Worm (Caenorhabditis elegans) whole organism, young adult: Measurements from ENCODE around the gene flh-2.

Experiments used
- B0019.2 ChIP-seq: fragments of 200-800 bp; sonication (Bioruptor generic); conservative IDR thresholded peaks from 2 replicates; pipeline ENCODE4 v1.3.6; 2022; ENCODE audit warnings: missing genetic modification reagents, missing genetic modification characterization, missing compliant biosample characterization
- B0035.1 ChIP-seq: sonication (generic microtip); optimal IDR thresholded peaks from 2 replicates; lab custom pipeline; 2016; ENCODE audit warnings: missing genetic modification characterization, mild to moderate bottlenecking, missing compliant biosample characterization, missing genotype, missing genetic modification reagents
- B0336.3 ChIP-seq: fragments of 200-800 bp; sonication (Bioruptor generic); IDR thresholded peaks from 2 replicates; pipeline ENCODE4 v1.3.6; 2022; ENCODE audit warnings: missing genetic modification characterization, missing compliant biosample characterization
- D2030.7 ChIP-seq: fragments of 200-800 bp; sonication (Bioruptor generic); IDR thresholded peaks from 2 replicates; pipeline ENCODE4 v1.3.6; 2022; ENCODE audit warnings: missing genetic modification reagents, missing genetic modification characterization, missing compliant biosample characterization
- F33H1.4 ChIP-seq: fragments of 200-800 bp; sonication (Bioruptor generic); IDR thresholded peaks from 2 replicates; pipeline ENCODE4 v1.3.6; 2022; ENCODE audit warnings: missing genetic modification reagents, missing genetic modification characterization, missing compliant biosample characterization
- T26A5.8 ChIP-seq: sonication (generic microtip); optimal IDR thresholded peaks from 2 replicates; lab custom pipeline; 2016; ENCODE audit warnings: missing genetic modification characterization, missing compliant biosample characterization
- ZK185.1 ChIP-seq: sonication (generic microtip); optimal IDR thresholded peaks from 2 replicates; lab custom pipeline; 2016; ENCODE audit warnings: mild to moderate bottlenecking, missing genetic modification characterization, missing compliant biosample characterization; ENCODE audit not compliant: poor library complexity, severe bottlenecking
- aptf-2 ChIP-seq: fragments of 200-800 bp; sonication (Bioruptor generic); conservative IDR thresholded peaks from 2 replicates; pipeline ENCODE4 v1.3.6; 2022; ENCODE audit warnings: missing genetic modification reagents, missing genetic modification characterization, missing compliant biosample characterization
- atf-7 ChIP-seq: sonication (generic microtip); optimal IDR thresholded peaks from 2 replicates; lab custom pipeline; 2017; ENCODE audit warnings: mild to moderate bottlenecking, missing genetic modification characterization, missing compliant biosample characterization
- attf-3 ChIP-seq: fragments of 200-800 bp; sonication (Bioruptor generic); conservative IDR thresholded peaks from 2 replicates; pipeline ENCODE4 v1.3.6; 2022; ENCODE audit warnings: missing genetic modification reagents, missing genetic modification characterization, missing compliant biosample characterization
- attf-5 ChIP-seq: fragments of 200-800 bp; sonication (Bioruptor generic); optimal IDR thresholded peaks from 2 replicates; lab custom pipeline; 2018; ENCODE audit warnings: mild to moderate bottlenecking, missing genetic modification characterization, missing compliant biosample characterization
- bed-2 ChIP-seq: fragments of 200-800 bp; sonication (Bioruptor generic); IDR thresholded peaks from 2 replicates; pipeline ENCODE4 v1.3.6; 2022; ENCODE audit warnings: missing genetic modification reagents, missing genetic modification characterization, missing compliant biosample characterization
- ceh-27 ChIP-seq: fragments of 200-800 bp; sonication (Bioruptor generic); optimal IDR thresholded peaks from 2 replicates; lab custom pipeline; 2018; ENCODE audit warnings: mild to moderate bottlenecking, missing genetic modification characterization, moderate library complexity, missing compliant biosample characterization
- dox-1 ChIP-seq: fragments of 200-800 bp; sonication (Bioruptor generic); IDR thresholded peaks from 2 replicates; pipeline ENCODE4 v1.3.6; 2022; ENCODE audit warnings: missing genetic modification reagents, missing genetic modification characterization, missing compliant biosample characterization
- ets-4 ChIP-seq: fragments of 200-800 bp; sonication (Bioruptor generic); optimal IDR thresholded peaks from 2 replicates; lab custom pipeline; 2018; ENCODE audit warnings: mild to moderate bottlenecking, missing genetic modification characterization, missing compliant biosample characterization
- fkh-3 ChIP-seq: sonication (generic microtip); optimal IDR thresholded peaks from 2 replicates; lab custom pipeline; 2016; ENCODE audit warnings: mild to moderate bottlenecking, missing genetic modification characterization, missing compliant biosample characterization
- him-1 ChIP-seq: sonication (generic microtip); optimal IDR thresholded peaks from 2 replicates; lab custom pipeline; 2016; ENCODE audit warnings: missing genotype, missing genetic modification reagents, missing genetic modification characterization, missing compliant biosample characterization
- hsf-1 ChIP-seq: fragments of 200-800 bp; sonication (Bioruptor generic); IDR thresholded peaks from 2 replicates; pipeline ENCODE4 v1.3.6; 2022; ENCODE audit warnings: missing genetic modification reagents, missing genetic modification characterization, missing compliant biosample characterization
- lin-26 ChIP-seq: fragments of 200-800 bp; sonication (Bioruptor generic); IDR thresholded peaks from 2 replicates; pipeline ENCODE4 v1.3.6; 2022; ENCODE audit warnings: missing genetic modification reagents, missing genetic modification characterization, missing compliant biosample characterization
- lsl-1 ChIP-seq: fragments of 200-800 bp; sonication (Bioruptor generic); optimal IDR thresholded peaks from 2 replicates; lab custom pipeline; 2018; ENCODE audit warnings: mild to moderate bottlenecking, missing genetic modification characterization, moderate library complexity, missing compliant biosample characterization
- madf-6 ChIP-seq: fragments of 200-800 bp; sonication (Bioruptor generic); IDR thresholded peaks from 2 replicates; pipeline ENCODE4 v1.3.6; 2022; ENCODE audit warnings: missing genetic modification reagents, missing genetic modification characterization, missing compliant biosample characterization
- madf-8 ChIP-seq: fragments of 200-800 bp; sonication (Bioruptor generic); conservative IDR thresholded peaks from 2 replicates; pipeline ENCODE4 v1.3.6; 2022; ENCODE audit warnings: missing genetic modification reagents, missing genetic modification characterization, missing compliant biosample characterization
- mcd-1 ChIP-seq: fragments of 200-800 bp; sonication (Bioruptor generic); IDR thresholded peaks from 2 replicates; pipeline ENCODE4 v1.3.6; 2022; ENCODE audit warnings: missing genetic modification reagents, missing genetic modification characterization, missing compliant biosample characterization
- nfya-2 ChIP-seq: fragments of 200-800 bp; sonication (Bioruptor generic); IDR thresholded peaks from 2 replicates; pipeline ENCODE4 v1.3.6; 2022; ENCODE audit warnings: missing genetic modification reagents, missing genetic modification characterization, missing compliant biosample characterization
- nfyb-1 ChIP-seq: fragments of 200-800 bp; sonication (Bioruptor generic); IDR thresholded peaks from 2 replicates; pipeline ENCODE4 v1.3.6; 2022; ENCODE audit warnings: missing genetic modification reagents, missing genetic modification characterization, missing compliant biosample characterization
- nhr-80 ChIP-seq: sonication (generic microtip); optimal IDR thresholded peaks from 2 replicates; lab custom pipeline; 2016; ENCODE audit warnings: missing genetic modification characterization, missing compliant biosample characterization
- rec-8 ChIP-seq, 2 experiments: sonication (generic microtip); optimal IDR thresholded peaks; 2 replicates each; lab custom pipeline; 2016; ENCODE audit warnings: mild to moderate bottlenecking in 2 of 2, missing genetic modification characterization in 2 of 2, missing genetic modification reagents in 2 of 2, missing genotype in 2 of 2, missing biosample characterization in 1 of 2, missing compliant biosample characterization in 1 of 2, moderate library complexity in 1 of 2
- snpc-1.1 ChIP-seq: sonication (generic microtip); optimal IDR thresholded peaks from 2 replicates; lab custom pipeline; 2017; ENCODE audit warnings: missing genetic modification characterization, mild to moderate bottlenecking, missing compliant biosample characterization, antibody characterized with exemption, moderate library complexity, missing genotype, missing genetic modification reagents; ENCODE audit not compliant: insufficient read depth
- snpc-3.4 ChIP-seq: sonication (generic microtip); optimal IDR thresholded peaks from 2 replicates; lab custom pipeline; 2017; ENCODE audit warnings: missing genetic modification characterization, mild to moderate bottlenecking, missing compliant biosample characterization, antibody characterized with exemption, moderate library complexity, missing genotype, missing genetic modification reagents
- somi-1 ChIP-seq: fragments of 200-800 bp; sonication (Bioruptor generic); optimal IDR thresholded peaks from 2 replicates; lab custom pipeline; 2018; ENCODE audit warnings: mild to moderate bottlenecking, missing genetic modification characterization, missing compliant biosample characterization
- sptf-2 ChIP-seq: fragments of 200-800 bp; sonication (Bioruptor generic); optimal IDR thresholded peaks from 2 replicates; lab custom pipeline; 2018; ENCODE audit warnings: mild to moderate bottlenecking, missing genetic modification characterization, missing compliant biosample characterization
- unc-130 ChIP-seq: sonication (generic microtip); optimal IDR thresholded peaks from 2 replicates; lab custom pipeline; 2016; ENCODE audit warnings: missing genetic modification reagents, missing genetic modification characterization, missing compliant biosample characterization
- zim-3 ChIP-seq: sonication (generic microtip); optimal IDR thresholded peaks from 2 replicates; lab custom pipeline; 2017; ENCODE audit warnings: mild to moderate bottlenecking, missing genetic modification characterization, moderate library complexity, missing compliant biosample characterization
- ztf-18 ChIP-seq: sonication (generic microtip); optimal IDR thresholded peaks from 2 replicates; lab custom pipeline; 2016; ENCODE audit warnings: missing genotype, mild to moderate bottlenecking, missing genetic modification characterization, missing compliant biosample characterization
- ztf-28 ChIP-seq: fragments of 200-800 bp; sonication (Bioruptor generic); IDR thresholded peaks from 2 replicates; pipeline ENCODE4 v1.3.6; 2022; ENCODE audit warnings: missing genetic modification reagents, missing genetic modification characterization, missing compliant biosample characterization

Gene flh-2

ce11 chrIII:4998956-4999425 lies 47.1 kb downstream of the flh-2 start, which contains the start of gene smcr-8 (continued):
- TF ChIP-seq attf-3 (GFP tag; lab: Robert Waterston, UW) (peak; percentile 56; the same call in 1 of the 2 replicates), mcd-1 (no peak), snpc-3.4 (tag; lab: Kevin White, UChicago) (peak; percentile 61), him-1 (tag; lab: Kevin White, UChicago) (no peak), rec-8 (tag; optimal IDR thresholded peaks at IDR 0.05; lab: Kevin White, UChicago) (peak in 1 of 2 experiments; percentile 17), hsf-1 (GFP tag; lab: Robert Waterston, UW) (no peak), somi-1 (GFP tag; lab: Kevin White, UChicago) (no peak), dox-1 (GFP tag; lab: Robert Waterston, UW) (peak; percentile 86), zim-3 (tag; lab: Kevin White, UChicago) (no peak), bed-2 (GFP tag; lab: Robert Waterston, UW) (peak; percentile 70), ztf-18 (peak; percentile 72), ztf-28 (GFP tag; lab: Robert Waterston, UW) (0 out of 2 replicates have a peak, but pooled peaks have one; percentile 75), ceh-27 (GFP tag; lab: Kevin White, UChicago) (peak; percentile 49), unc-130 (GFP tag; lab: Kevin White, UChicago) (peak; percentile 78), T26A5.8 (no peak), B0019.2 (GFP tag; lab: Robert Waterston, UW) (0 out of 2 replicates have a peak, but pooled peaks have one; percentile 14), lsl-1 (peak; percentile 96), nfyb-1 (GFP tag; lab: Robert Waterston, UW) (no peak), atf-7 (tag; lab: Kevin White, UChicago) (no peak), attf-5 (GFP tag; lab: Kevin White, UChicago) (peak; percentile 46), nhr-80 (peak; percentile 32), madf-8 (GFP tag; lab: Robert Waterston, UW) (peak; percentile 69), B0035.1 (tag; lab: Kevin White, UChicago) (no peak), B0336.3 (GFP tag; lab: Robert Waterston, UW) (no peak), sptf-2 (GFP tag; lab: Kevin White, UChicago) (peak; percentile 33), D2030.7 (GFP tag; lab: Robert Waterston, UW) (peak; percentile 68), madf-6 (GFP tag; lab: Robert Waterston, UW) (peak; percentile 82), ets-4 (GFP tag; lab: Kevin White, UChicago) (no peak), lin-26 (GFP tag; lab: Robert Waterston, UW) (no peak)

DNA sequence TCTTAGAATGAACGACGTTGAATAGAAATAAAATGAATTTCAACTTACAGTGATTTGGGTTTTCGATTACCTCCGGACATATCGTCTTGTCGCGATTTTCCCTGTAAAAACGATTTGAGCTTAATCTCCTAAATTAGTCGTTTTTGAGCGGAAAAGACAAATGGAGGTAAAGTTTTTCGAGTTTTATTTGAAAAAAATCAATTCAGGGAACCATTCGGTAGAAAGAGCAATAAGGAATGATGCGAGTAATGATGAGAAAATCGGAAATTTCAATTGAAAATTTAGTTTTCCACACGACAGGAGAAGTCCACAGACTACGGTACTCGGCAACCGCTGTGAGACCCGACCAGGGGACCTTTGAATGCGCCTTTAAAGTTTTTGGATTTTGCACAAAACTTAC lies 50.3 kb downstream of the flh-2 start, which contains the start of gene R144.10:
R144.10 (minus strand) TSS at position 101 of the 400 bp plus-strand sequence.
- TF ChIP-seq lsl-1 (peak; percentile 49), lin-26 (GFP tag; lab: Robert Waterston, UW) (no peak), F33H1.4 (GFP tag; lab: Robert Waterston, UW) (peak; percentile 50)

DNA sequence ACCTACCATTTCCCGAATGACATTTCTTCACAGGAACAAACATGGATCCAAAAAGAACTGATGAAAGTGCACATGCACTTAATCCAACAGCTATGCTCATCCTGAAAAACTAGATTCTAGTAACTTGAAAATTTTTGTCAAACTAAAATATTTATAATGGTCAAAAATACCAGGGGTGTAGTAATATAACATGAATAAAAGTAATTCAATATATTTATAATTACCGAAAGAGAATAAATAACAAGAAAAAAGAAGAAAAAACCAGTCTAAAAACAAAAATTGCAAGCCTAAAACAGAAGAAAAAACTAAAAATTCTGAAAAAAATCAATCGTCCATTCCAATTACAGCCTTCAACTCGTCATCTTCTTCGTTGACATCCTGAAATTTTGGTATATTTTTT lies 52.7 kb downstream of the flh-2 start, which contains the start of gene R144.6:
R144.6 (minus strand) TSS at position 101 of the 400 bp plus-strand sequence.
- TF ChIP-seq ets-4 (GFP tag; lab: Kevin White, UChicago), result no peak
- TF ChIP-seq ZK185.1 (tag; lab: Kevin White, UChicago), result no peak
- no peak for TF ChIP-seq nfya-2 (GFP tag; lab: Robert Waterston, UW)
- TF ChIP-seq aptf-2 (GFP tag; lab: Robert Waterston, UW), result no peak
- TF ChIP-seq fkh-3 (tag; lab: Kevin White, UChicago), result no peak
- no peak for TF ChIP-seq nfyb-1 (GFP tag; lab: Robert Waterston, UW)
- no peak for TF ChIP-seq snpc-1.1
- TF ChIP-seq, all 124 proteins: peak for 0
